Worm (Caenorhabditis elegans) whole organism, L4 larva: ENCODE measurements around the gene T04A8.18.

ENCODE experiments used
- F37D6.2 ChIP-seq: sonication (generic microtip); optimal IDR thresholded peaks from 2 replicates; lab custom pipeline; 2016; ENCODE audit warnings: mild to moderate bottlenecking, missing genetic modification characterization, missing compliant biosample characterization
- F44E2.7 ChIP-seq: fragments of 200-800 bp; sonication (Bioruptor generic); IDR thresholded peaks from 2 replicates; pipeline ENCODE4 v2.1.2; 2022; ENCODE audit warnings: missing genetic modification characterization, missing compliant biosample characterization
- R02D3.7 ChIP-seq: fragments of 150-350 bp; sonication (generic microtip); optimal IDR thresholded peaks from 3 replicates; lab custom pipeline; 2014; ENCODE audit warnings: missing biosample characterization, missing genetic modification characterization
- T26A8.4 ChIP-seq: fragments of 200-800 bp; sonication (Bioruptor generic); IDR thresholded peaks from 2 replicates; pipeline ENCODE4 v1.3.6; 2022; ENCODE audit warnings: missing genetic modification characterization, missing compliant biosample characterization
- Y5F2A.4 ChIP-seq: fragments of 200-800 bp; sonication (Bioruptor generic); optimal IDR thresholded peaks from 2 replicates; lab custom pipeline; 2018; ENCODE audit warnings: mild to moderate bottlenecking, missing genetic modification characterization, missing compliant biosample characterization
- aha-1 ChIP-seq: fragments of 150-350 bp; peaks from one replicate; lab custom pipeline; 2014; ENCODE audit warnings: missing biosample characterization, missing genetic modification characterization
- aly-2 ChIP-seq: sonication (generic microtip); optimal IDR thresholded peaks from 2 replicates; lab custom pipeline; 2018; ENCODE audit warnings: missing biosample characterization, missing genetic modification characterization
- arid-1 ChIP-seq: fragments of 200-800 bp; sonication (Bioruptor generic); conservative IDR thresholded peaks from 2 replicates; pipeline ENCODE4 v1.3.6; 2022; ENCODE audit warnings: missing genetic modification reagents, missing genetic modification characterization, missing compliant biosample characterization
- attf-4 ChIP-seq: sonication (generic microtip); optimal IDR thresholded peaks from 3 replicates; lab custom pipeline; 2017; ENCODE audit warnings: missing biosample characterization, missing genetic modification characterization
- ceh-20 ChIP-seq: fragments of 200-800 bp; sonication (Bioruptor generic); IDR thresholded peaks from 2 replicates; pipeline ENCODE4 v1.3.6; 2022; ENCODE audit warnings: missing genetic modification reagents, missing genetic modification characterization, missing compliant biosample characterization
- ctbp-1 ChIP-seq: fragments of 200-800 bp; sonication (Bioruptor generic); IDR thresholded peaks from 2 replicates; pipeline ENCODE4 v1.3.6; 2022; ENCODE audit warnings: missing genetic modification reagents, missing genetic modification characterization, missing compliant biosample characterization
- daf-12 ChIP-seq: fragments of 150-350 bp; optimal IDR thresholded peaks from 2 replicates; lab custom pipeline; 2014; ENCODE audit warnings: missing biosample characterization, missing genetic modification reagents, missing genetic modification characterization
- daf-16 ChIP-seq, 3 experiments: sonication (generic microtip); optimal IDR thresholded peaks; 2 replicates each; lab custom pipeline; 2016 to 2017; ENCODE audit warnings: missing genetic modification characterization in 3 of 3, missing genetic modification reagents in 3 of 3, mild to moderate bottlenecking in 2 of 3, missing compliant biosample characterization in 2 of 3, missing biosample characterization in 1 of 3, moderate library complexity in 1 of 3
- dmd-6 ChIP-seq: fragments of 200-800 bp; sonication (Bioruptor generic); IDR thresholded peaks from 2 replicates; pipeline ENCODE4 v1.3.6; 2022; ENCODE audit warnings: missing genetic modification reagents, missing genetic modification characterization, missing compliant biosample characterization
- dmd-9 ChIP-seq: fragments of 200-800 bp; sonication (Bioruptor generic); IDR thresholded peaks from 2 replicates; pipeline ENCODE4 v1.3.6; 2022; ENCODE audit warnings: missing genetic modification reagents, missing genetic modification characterization, missing compliant biosample characterization
- dpl-1 ChIP-seq: fragments of 150-350 bp; optimal IDR thresholded peaks from 2 replicates; lab custom pipeline; 2014; ENCODE audit warnings: missing biosample characterization, missing genetic modification reagents, missing genetic modification characterization
- egl-43 ChIP-seq: fragments of 200-800 bp; sonication (Bioruptor generic); IDR thresholded peaks from 2 replicates; pipeline ENCODE4 v1.3.6; 2022; ENCODE audit warnings: missing genetic modification reagents, missing genetic modification characterization, missing compliant biosample characterization
- fkh-10 ChIP-seq: fragments of 150-350 bp; optimal IDR thresholded peaks from 2 replicates; lab custom pipeline; 2014; ENCODE audit warnings: missing biosample characterization, missing genetic modification reagents, missing genetic modification characterization
- gei-8 ChIP-seq: fragments of 200-800 bp; sonication (Bioruptor generic); optimal IDR thresholded peaks from 2 replicates; lab custom pipeline; 2018; ENCODE audit warnings: mild to moderate bottlenecking, missing genetic modification characterization, missing compliant biosample characterization
- hif-1 ChIP-seq, 2 experiments: sonication (generic microtip); optimal IDR thresholded peaks; 2 replicates each; lab custom pipeline; 2016 to 2017; ENCODE audit warnings: missing compliant biosample characterization in 2 of 2, missing genetic modification characterization in 2 of 2, missing genetic modification reagents in 2 of 2, missing genotype in 2 of 2, mild to moderate bottlenecking in 1 of 2
- hlh-11 ChIP-seq: fragments of 200-800 bp; sonication (Bioruptor generic); optimal IDR thresholded peaks from 2 replicates; lab custom pipeline; 2018; ENCODE audit warnings: mild to moderate bottlenecking, missing genetic modification characterization, missing compliant biosample characterization
- hmg-1.1 ChIP-seq: fragments of 200-800 bp; sonication (Bioruptor generic); IDR thresholded peaks from 2 replicates; pipeline ENCODE4 v1.3.6; 2022; ENCODE audit warnings: missing genetic modification reagents, missing genetic modification characterization, missing compliant biosample characterization
- jun-1 ChIP-seq: fragments of 150-350 bp; optimal IDR thresholded peaks from 2 replicates; lab custom pipeline; 2014; ENCODE audit warnings: missing biosample characterization, missing genetic modification reagents, missing genetic modification characterization
- lin-13 ChIP-seq: fragments of 150-350 bp; optimal IDR thresholded peaks from 2 replicates; lab custom pipeline; 2014; ENCODE audit warnings: missing biosample characterization, missing genetic modification reagents, missing genetic modification characterization
- lin-38 ChIP-seq: fragments of 200-800 bp; sonication (Bioruptor generic); IDR thresholded peaks from 2 replicates; pipeline ENCODE4 v1.3.6; 2022; ENCODE audit warnings: missing genetic modification reagents, missing genetic modification characterization, missing compliant biosample characterization
- lir-3 ChIP-seq: sonication (generic microtip); optimal IDR thresholded peaks from 2 replicates; lab custom pipeline; 2016; ENCODE audit warnings: mild to moderate bottlenecking, missing genetic modification characterization, missing compliant biosample characterization
- lsy-2 ChIP-seq, 2 experiments: fragments of 150-350 bp in 1 of 2; sonication (generic microtip) in 1 of 2; optimal IDR thresholded peaks; 2 replicates each; lab custom pipeline; 2014 to 2017; ENCODE audit warnings: missing biosample characterization in 2 of 2, missing genetic modification characterization in 2 of 2
- madf-5 ChIP-seq, 2 experiments: fragments of 200-800 bp; sonication (Bioruptor generic); IDR thresholded peaks; 2 replicates each; pipeline ENCODE4 v1.3.6; 2022; ENCODE audit warnings: missing compliant biosample characterization in 2 of 2, missing genetic modification characterization in 2 of 2
- mdl-1 ChIP-seq, 2 experiments: fragments of 150-350 bp in 1 of 2; sonication (generic microtip) in 1 of 2; optimal IDR thresholded peaks; 2 replicates each; lab custom pipeline; 2014 to 2017; ENCODE audit warnings: missing biosample characterization in 2 of 2, missing genetic modification characterization in 2 of 2
- mep-1 ChIP-seq: fragments of 150-350 bp; sonication (generic microtip); optimal IDR thresholded peaks from 3 replicates; lab custom pipeline; 2014; ENCODE audit warnings: missing biosample characterization, missing genetic modification characterization
- mes-2 ChIP-seq: sonication (generic microtip); optimal IDR thresholded peaks from 2 replicates; lab custom pipeline; 2016; ENCODE audit warnings: missing genotype, mild to moderate bottlenecking, missing genetic modification characterization, missing compliant biosample characterization; ENCODE audit not compliant: poor library complexity, severe bottlenecking
- nhr-11 ChIP-seq: fragments of 150-350 bp; optimal IDR thresholded peaks from 2 replicates; lab custom pipeline; 2014; ENCODE audit warnings: missing biosample characterization, missing genetic modification characterization
- nhr-6 ChIP-seq: fragments of 150-350 bp; optimal IDR thresholded peaks from 2 replicates; lab custom pipeline; 2014; ENCODE audit warnings: missing biosample characterization, missing genetic modification characterization
- nhr-76 ChIP-seq: fragments of 150-350 bp; optimal IDR thresholded peaks from 2 replicates; lab custom pipeline; 2014; ENCODE audit warnings: missing biosample characterization, missing genetic modification characterization
- nhr-77 ChIP-seq: fragments of 150-350 bp; optimal IDR thresholded peaks from 2 replicates; lab custom pipeline; 2014; ENCODE audit warnings: missing biosample characterization, missing genetic modification characterization
- pha-4 ChIP-seq, 2 experiments: fragments of 150-350 bp in 1 of 2; fragments of 200-800 bp in 1 of 2; sonication (Bioruptor generic) in 1 of 2; IDR thresholded peaks in 1 of 2; optimal IDR thresholded peaks in 1 of 2; 2 replicates each; pipeline versions ENCODE4 v1.3.6 to Lab custom; 2014 to 2022; ENCODE audit warnings: missing genetic modification characterization in 2 of 2, missing genetic modification reagents in 2 of 2, missing biosample characterization in 1 of 2, missing compliant biosample characterization in 1 of 2
- php-3 ChIP-seq: fragments of 200-800 bp; sonication (Bioruptor generic); IDR thresholded peaks from 2 replicates; pipeline ENCODE4 v1.3.6; 2022; ENCODE audit warnings: missing genetic modification reagents, missing genetic modification characterization, missing compliant biosample characterization
- pqm-1 ChIP-seq: sonication (generic microtip); optimal IDR thresholded peaks from 2 replicates; lab custom pipeline; 2017; ENCODE audit warnings: missing biosample characterization, missing genetic modification characterization
- rbr-2 ChIP-seq: sonication (generic microtip); optimal IDR thresholded peaks from 2 replicates; lab custom pipeline; 2016; ENCODE audit warnings: missing genotype, missing genetic modification characterization, missing compliant biosample characterization
- saeg-2 ChIP-seq: fragments of 200-800 bp; sonication (Bioruptor generic); IDR thresholded peaks from 2 replicates; pipeline ENCODE4 v1.3.6; 2022; ENCODE audit warnings: missing genetic modification reagents, missing genetic modification characterization, missing compliant biosample characterization
- set-16 ChIP-seq: fragments of 200-800 bp; sonication (Bioruptor generic); IDR thresholded peaks from 2 replicates; pipeline ENCODE4 v1.3.6; 2022; ENCODE audit warnings: missing genetic modification reagents, missing genetic modification characterization, missing compliant biosample characterization
- snpc-1.2 ChIP-seq: fragments of 200-800 bp; sonication (Bioruptor generic); IDR thresholded peaks from 2 replicates; pipeline ENCODE4 v1.3.6; 2022; ENCODE audit warnings: missing genetic modification reagents, missing genetic modification characterization, missing compliant biosample characterization
- spr-1 ChIP-seq: sonication (generic microtip); optimal IDR thresholded peaks from 2 replicates; lab custom pipeline; 2016; ENCODE audit warnings: mild to moderate bottlenecking, missing genetic modification characterization, missing compliant biosample characterization
- tra-1 ChIP-seq: fragments of 200-800 bp; sonication (Bioruptor generic); IDR thresholded peaks from 2 replicates; pipeline ENCODE4 v1.3.6; 2022; ENCODE audit warnings: missing genetic modification reagents, missing genetic modification characterization, missing compliant biosample characterization
- unc-62 ChIP-seq, 3 experiments: fragments of 150-350 bp in 1 of 3; sonication (generic microtip); optimal IDR thresholded peaks in 2 of 3; peaks in 1 of 3; 1 replicate in 1 of 3; 2 replicates in 2 of 3; lab custom pipeline; 2014 to 2017; ENCODE audit warnings: missing biosample characterization in 3 of 3, missing genetic modification characterization in 3 of 3, missing genetic modification reagents in 3 of 3, missing genotype in 1 of 3
- vab-7 ChIP-seq: fragments of 200-800 bp; sonication (Bioruptor generic); IDR thresholded peaks from 2 replicates; pipeline ENCODE4 v1.3.6; 2022; ENCODE audit warnings: missing genetic modification reagents, missing genetic modification characterization, missing compliant biosample characterization

Gene T04A8.18

DNA sequence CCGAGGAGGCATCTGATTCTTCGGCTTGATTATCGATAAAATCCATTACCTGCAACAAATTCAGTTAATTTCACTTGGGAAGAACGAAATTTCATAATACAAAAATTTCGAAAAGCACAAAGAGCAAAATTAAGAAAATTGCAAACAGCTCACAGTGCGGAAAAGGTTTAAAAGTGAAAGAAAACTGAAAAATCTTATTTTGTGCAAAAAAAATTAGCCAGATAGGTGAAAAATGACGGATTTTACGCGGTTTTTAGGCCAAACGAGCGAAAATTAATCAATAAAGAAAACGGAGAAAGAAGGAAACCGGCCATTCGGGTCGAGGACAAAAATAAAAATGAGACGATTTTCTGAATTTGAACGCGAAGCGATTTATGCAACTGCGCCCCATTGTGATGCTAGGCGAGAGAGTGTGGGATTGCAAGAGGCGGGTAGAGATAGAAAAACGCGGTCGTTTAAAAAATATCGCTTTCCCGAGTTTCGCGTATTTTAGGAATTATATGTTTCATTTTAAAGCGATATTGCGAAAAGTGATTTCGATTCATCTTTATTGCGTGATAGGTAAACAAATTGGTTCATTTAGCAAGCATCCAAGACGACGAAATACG, 11.7 kb downstream of the T04A8.18 start, which contains the start of gene emb-5 (continued):
- no peak for TF ChIP-seq dmd-6 (GFP tag; lab: Robert Waterston, UW)
- TF ChIP-seq madf-5 (GFP tag; IDR thresholded peaks at IDR 0.05; lab: Robert Waterston, UW), result no peak
- no peak for TF ChIP-seq dmd-9 (GFP tag; lab: Robert Waterston, UW)
- TF ChIP-seq Y5F2A.4 (GFP tag; lab: Kevin White, UChicago), result no peak
- TF ChIP-seq mdl-1 (tag; optimal IDR thresholded peaks at IDR 0.05; lab: Kevin White, UChicago), result no peak
- TF ChIP-seq aly-2, result no peak
- no peak for TF ChIP-seq nhr-76 (tag; lab: Kevin White, UChicago)
- TF ChIP-seq php-3, result no peak
- no peak for TF ChIP-seq nhr-77 (tag; lab: Kevin White, UChicago)
- no peak for TF ChIP-seq jun-1 (tag; lab: Kevin White, UChicago)
- TF ChIP-seq saeg-2, result no peak
- TF ChIP-seq spr-1 (tag; lab: Kevin White, UChicago), result no peak
- TF ChIP-seq attf-4 (tag; lab: Kevin White, UChicago), result no peak
- no peak for TF ChIP-seq pha-4 (GFP tag; IDR thresholded peaks at IDR 0.05; lab: Robert Waterston, UW)
- TF ChIP-seq pha-4 (tag; optimal IDR thresholded peaks at IDR 0.05; lab: Kevin White, UChicago), result no peak
- TF ChIP-seq gei-8, result no peak
- no peak for TF ChIP-seq mep-1 (tag; lab: Kevin White, UChicago)
- TF ChIP-seq pqm-1, result no peak
- TF ChIP-seq ctbp-1 (GFP tag; lab: Robert Waterston, UW), result no peak
- no peak for TF ChIP-seq hlh-11 (tag; lab: Kevin White, UChicago)
- no peak for TF ChIP-seq R02D3.7 (tag; lab: Kevin White, UChicago)
- no peak for TF ChIP-seq snpc-1.2 (GFP tag; lab: Robert Waterston, UW)
- no peak for TF ChIP-seq ceh-20 (GFP tag; lab: Robert Waterston, UW)
- TF ChIP-seq nhr-6 (tag; lab: Kevin White, UChicago), result peak; percentile 21
- TF ChIP-seq mes-2 (tag; lab: Kevin White, UChicago), result peak; percentile 74

DNA sequence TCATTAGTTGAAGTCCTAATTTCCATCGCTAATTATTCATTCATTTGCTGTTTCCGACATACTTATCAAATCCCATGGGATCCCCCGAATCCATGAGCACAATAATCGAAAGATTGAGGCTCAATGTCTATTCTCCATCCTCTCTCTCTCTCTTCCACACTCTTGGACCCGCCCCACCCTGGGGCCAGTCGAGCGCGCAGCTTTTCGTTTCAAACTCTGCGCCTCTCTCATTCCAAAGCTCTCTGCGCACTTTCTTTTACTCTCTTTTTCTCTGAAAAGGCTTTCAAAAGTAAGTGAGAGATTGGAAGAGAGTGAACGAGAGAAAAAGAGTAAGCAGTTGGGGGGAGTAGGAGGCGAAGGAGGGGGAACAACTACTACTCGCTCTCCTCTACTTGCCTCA, 12.7 kb downstream of the T04A8.18 start, which contains the start of gene acy-1:
acy-1 (plus strand) TSS at position 346 of the 400 bp plus-strand sequence.
- TF ChIP-seq unc-62 (GFP tag; optimal IDR thresholded peaks at IDR 0.05 in 1 of 2; lab: Kevin White, UChicago) (peak in 1 of 2 experiments; percentile 30), unc-62 (tag; optimal IDR thresholded peaks at IDR 0.05; lab: Kevin White, UChicago) (no peak), aha-1 (peak; percentile 95), dpl-1 (GFP tag; lab: Kevin White, UChicago) (peak; percentile 58), nhr-76 (tag; lab: Kevin White, UChicago) (no peak), lin-38 (GFP tag; lab: Robert Waterston, UW) (peak; percentile 65), mep-1 (tag; lab: Kevin White, UChicago) (peak; percentile 74), nhr-11 (tag; lab: Kevin White, UChicago) (peak; percentile 79), ctbp-1 (GFP tag; lab: Robert Waterston, UW) (peak; percentile 70), fkh-10 (GFP tag; lab: Kevin White, UChicago) (peak; percentile 83), saeg-2 (no peak), set-16 (GFP tag; lab: Robert Waterston, UW) (peak; percentile 61), hif-1 (tag; optimal IDR thresholded peaks at IDR 0.05; lab: Kevin White, UChicago) (peak in 1 of 2 experiments; percentile 10), daf-16 (GFP tag; optimal IDR thresholded peaks at IDR 0.05; lab: Kevin White, UChicago) (peak in 1 of 2 experiments; percentile 14), daf-16 (tag; optimal IDR thresholded peaks at IDR 0.05; lab: Kevin White, UChicago) (no peak), daf-12 (tag; lab: Kevin White, UChicago) (no peak), lin-13 (GFP tag; lab: Kevin White, UChicago) (peak; percentile 19), T26A8.4 (no peak), vab-7 (GFP tag; lab: Robert Waterston, UW) (no peak), lsy-2 (tag; optimal IDR thresholded peaks at IDR 0.05; lab: Kevin White, UChicago) (peak; percentile 66 to 84), F44E2.7 (no peak), hmg-1.1 (GFP tag; lab: Robert Waterston, UW) (peak; percentile 79), F37D6.2 (tag; lab: Kevin White, UChicago) (peak; percentile 42), egl-43 (GFP tag; lab: Robert Waterston, UW) (0 out of 2 replicates have a peak, but pooled peaks have one; percentile 34), tra-1 (GFP tag; lab: Robert Waterston, UW) (no peak), rbr-2 (peak; percentile 76), mes-2 (tag; lab: Kevin White, UChicago) (peak; percentile 45), arid-1 (no peak), pha-4 (GFP tag; IDR thresholded peaks at IDR 0.05; lab: Robert Waterston, UW) (no peak), pha-4 (tag; optimal IDR thresholded peaks at IDR 0.05; lab: Kevin White, UChicago) (peak; percentile 14), hlh-11 (tag; lab: Kevin White, UChicago) (peak; percentile 60), jun-1 (tag; lab: Kevin White, UChicago) (no peak), mdl-1 (tag; optimal IDR thresholded peaks at IDR 0.05; lab: Kevin White, UChicago) (peak in 1 of 2 experiments; percentile 30), lir-3 (tag; lab: Kevin White, UChicago) (no peak)
